Worm (Caenorhabditis elegans) whole organism, L1 larva: ENCODE data around the gene C03B1.7.

Source experiments
- ama-1 ChIP-seq: fragments of 150-350 bp; optimal IDR thresholded peaks from 2 replicates; lab custom pipeline; 2014
- fkh-10 ChIP-seq: sonication (generic microtip); optimal IDR thresholded peaks from 2 replicates; lab custom pipeline; 2017; ENCODE audit warnings: missing biosample characterization, missing genetic modification reagents, missing genetic modification characterization
- fos-1 ChIP-seq: fragments of 150-350 bp; optimal IDR thresholded peaks from 2 replicates; lab custom pipeline; 2014; ENCODE audit warnings: missing biosample characterization, missing genetic modification characterization
- lin-15B ChIP-seq: fragments of 150-350 bp; sonication (generic microtip); optimal IDR thresholded peaks from 3 replicates; lab custom pipeline; 2014; ENCODE audit warnings: missing biosample characterization, missing genetic modification characterization
- lin-35 ChIP-seq, 2 experiments: fragments of 150-350 bp; optimal IDR thresholded peaks; 2 replicates each; lab custom pipeline; 2014; ENCODE audit warnings: missing biosample characterization in 2 of 2, missing genetic modification characterization in 2 of 2, missing genetic modification reagents in 2 of 2
- nhr-11 ChIP-seq: fragments of 150-350 bp; optimal IDR thresholded peaks from 2 replicates; lab custom pipeline; 2014; ENCODE audit warnings: missing biosample characterization, missing genetic modification characterization
- nhr-12 ChIP-seq: sonication (generic microtip); optimal IDR thresholded peaks from 2 replicates; lab custom pipeline; 2017; ENCODE audit warnings: missing biosample characterization, missing genetic modification characterization
- snpc-4 ChIP-seq: fragments of 150-350 bp; optimal IDR thresholded peaks from 2 replicates; lab custom pipeline; 2014; ENCODE audit warnings: missing biosample characterization, missing genetic modification characterization
- tbx-2 ChIP-seq: sonication (generic microtip); optimal IDR thresholded peaks from 2 replicates; lab custom pipeline; 2016; ENCODE audit warnings: missing genetic modification characterization, missing compliant biosample characterization
- unc-62 ChIP-seq: fragments of 150-350 bp; optimal IDR thresholded peaks from 2 replicates; lab custom pipeline; 2014; ENCODE audit warnings: missing biosample characterization, missing genetic modification reagents, missing genetic modification characterization
- unc-86 ChIP-seq: sonication (generic microtip); optimal IDR thresholded peaks from 2 replicates; lab custom pipeline; 2016; ENCODE audit warnings: missing genetic modification characterization, missing compliant biosample characterization
- zag-1 ChIP-seq: fragments of 150-350 bp; optimal IDR thresholded peaks from 2 replicates; lab custom pipeline; 2014; ENCODE audit warnings: missing biosample characterization, missing genetic modification characterization

ce11 chrX:6321380-6321779 lies 20.2 kb upstream of the C03B1.7 start:
- TF ChIP-seq fkh-10 (no peak), zag-1 (tag; lab: Kevin White, UChicago) (no peak), snpc-4 (tag; lab: Kevin White, UChicago) (no peak), lin-35 (GFP tag; optimal IDR thresholded peaks at IDR 0.05; lab: Kevin White, UChicago) (no peak), unc-62 (GFP tag; lab: Kevin White, UChicago) (no peak), ama-1 (lab: Kevin White, UChicago) (no peak), unc-86 (tag; lab: Kevin White, UChicago) (no peak), nhr-11 (tag; lab: Kevin White, UChicago) (no peak), lin-15B (tag; lab: Kevin White, UChicago) (no peak), fos-1 (tag; lab: Kevin White, UChicago) (no peak), nhr-12 (tag; lab: Kevin White, UChicago) (no peak), tbx-2 (tag; lab: Kevin White, UChicago) (no peak)
